Worm (Caenorhabditis elegans) whole organism, mixed stage, embryonic: ENCODE measurements around the gene F09F9.1.

Experiments
- M03D4.4 ChIP-seq: sonication (generic microtip); optimal IDR thresholded peaks from 2 replicates; lab custom pipeline; 2017; ENCODE audit warnings: mild to moderate bottlenecking, missing genetic modification characterization, missing compliant biosample characterization
- ces-1 ChIP-seq: fragments of 150-350 bp; optimal IDR thresholded peaks from 2 replicates; lab custom pipeline; 2014; ENCODE audit warnings: missing biosample characterization, missing genetic modification reagents, missing genetic modification characterization
- lin-32 ChIP-seq: fragments of 200-800 bp; sonication (Bioruptor generic); optimal IDR thresholded peaks from 2 replicates; lab custom pipeline; 2018; ENCODE audit warnings: mild to moderate bottlenecking, missing genetic modification characterization, missing compliant biosample characterization
- lsy-2 ChIP-seq: fragments of 150-350 bp; optimal IDR thresholded peaks from 2 replicates; lab custom pipeline; 2014; ENCODE audit warnings: missing biosample characterization, missing genetic modification characterization
- mab-5 ChIP-seq: fragments of 150-350 bp; optimal IDR thresholded peaks from 2 replicates; lab custom pipeline; 2014; ENCODE audit warnings: missing biosample characterization, missing genetic modification characterization
- mls-2 ChIP-seq: sonication (generic microtip); optimal IDR thresholded peaks from 2 replicates; lab custom pipeline; 2016; ENCODE audit warnings: mild to moderate bottlenecking, missing genetic modification characterization, moderate library complexity, missing compliant biosample characterization
- nhr-237 ChIP-seq: fragments of 150-350 bp; optimal IDR thresholded peaks from 2 replicates; lab custom pipeline; 2014; ENCODE audit warnings: missing biosample characterization, missing genetic modification characterization
- nhr-28 ChIP-seq: fragments of 150-350 bp; optimal IDR thresholded peaks from 2 replicates; lab custom pipeline; 2014; ENCODE audit warnings: missing biosample characterization, missing genetic modification characterization
- pha-4 ChIP-seq: fragments of 150-350 bp; optimal IDR thresholded peaks from 2 replicates; lab custom pipeline; 2018; ENCODE audit warnings: missing biosample characterization, missing genetic modification reagents, missing genetic modification characterization
- snpc-4 ChIP-seq: fragments of 150-350 bp; optimal IDR thresholded peaks from 2 replicates; lab custom pipeline; 2014; ENCODE audit warnings: missing biosample characterization, missing genetic modification characterization
- sptf-1 ChIP-seq: sonication (generic microtip); optimal IDR thresholded peaks from 2 replicates; lab custom pipeline; 2017; ENCODE audit warnings: mild to moderate bottlenecking, missing genetic modification characterization, moderate library complexity, missing compliant biosample characterization
- tbx-8 ChIP-seq: fragments of 200-800 bp; sonication (Bioruptor generic); optimal IDR thresholded peaks from 2 replicates; lab custom pipeline; 2018; ENCODE audit warnings: mild to moderate bottlenecking, missing genetic modification characterization, moderate library complexity, missing compliant biosample characterization
- unc-39 ChIP-seq: fragments of 150-350 bp; optimal IDR thresholded peaks from 2 replicates; lab custom pipeline; 2014; ENCODE audit warnings: missing biosample characterization, missing genetic modification characterization
- ztf-11 ChIP-seq: fragments of 150-350 bp; optimal IDR thresholded peaks from 2 replicates; lab custom pipeline; 2014; ENCODE audit warnings: missing biosample characterization, missing genetic modification characterization

DNA sequence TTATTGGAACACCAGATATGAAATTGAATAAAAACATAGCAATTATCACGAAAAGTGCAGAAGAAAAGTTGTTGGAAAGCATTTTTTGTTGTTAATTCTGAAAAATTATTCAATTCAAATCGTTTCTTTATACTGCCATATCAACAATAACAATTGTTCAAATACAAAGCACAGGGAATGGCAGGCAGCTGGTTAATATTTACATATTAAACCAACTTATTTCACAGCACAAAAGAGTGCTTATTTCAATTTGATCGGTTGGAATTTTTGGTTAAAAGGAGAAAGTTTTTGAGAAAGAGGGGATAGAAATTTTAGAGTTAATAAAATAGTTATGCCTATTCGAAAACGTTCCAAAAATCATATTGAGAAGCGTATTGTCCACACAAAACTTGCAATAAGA lies 5.8 kb downstream of the F09F9.1 start, which contains the start of gene F09F9.3:
- TF ChIP-seq ces-1 (GFP tag; lab: Kevin White, UChicago) (no peak), nhr-237 (tag; lab: Kevin White, UChicago) (no peak), lsy-2 (tag; lab: Kevin White, UChicago) (no peak), mls-2 (tag; lab: Kevin White, UChicago) (no peak), nhr-28 (no peak), ztf-11 (tag; lab: Kevin White, UChicago) (no peak), mab-5 (tag; lab: Kevin White, UChicago) (no peak), M03D4.4 (no peak), lin-32 (GFP tag; lab: Kevin White, UChicago) (no peak), snpc-4 (tag; lab: Kevin White, UChicago) (no peak), sptf-1 (no peak), unc-39 (tag; lab: Kevin White, UChicago) (no peak), pha-4 (tag; lab: Kevin White, UChicago) (no peak), tbx-8 (GFP tag; lab: Kevin White, UChicago) (no peak)
